Worm (Caenorhabditis elegans): ENCODE data around the gene ZC116.5.
A peak's percentile ranks its signal among the peaks of the same experiment; 100 is the strongest.

ZC116.5 gene

ce11 chrV:12634746-12635145, 26.0 kb upstream of the ZC116.5 start:
- TF ChIP-seq nhr-237 (tag; optimal IDR thresholded peaks at IDR 0.05) (no peak), drap-1 (GFP tag; optimal IDR thresholded peaks at IDR 0.05) (no peak), M03D4.4 (tag; optimal IDR thresholded peaks at IDR 0.05) (no peak), ces-1 (GFP tag; optimal IDR thresholded peaks at IDR 0.05) (no peak), elt-1 (tag; optimal IDR thresholded peaks at IDR 0.05; ENCODE audit: borderline replicate concordance, insufficient read depth) (no peak)

ce11 chrV:12634050-12634449, 25.3 kb upstream of the ZC116.5 start:
- TF ChIP-seq pha-4 (tag; optimal IDR thresholded peaks at IDR 0.05) (no peak), unc-120 (tag; optimal IDR thresholded peaks at IDR 0.05; ENCODE audit: poor library complexity, severe bottlenecking) (no peak), ceh-83 (GFP tag; optimal IDR thresholded peaks at IDR 0.05) (no peak), ham-2 (GFP tag; optimal IDR thresholded peaks at IDR 0.05) (no peak), unc-62 (GFP tag; optimal IDR thresholded peaks at IDR 0.05) (no peak), ces-1 (GFP tag; optimal IDR thresholded peaks at IDR 0.05) (no peak), ceh-39 (tag; optimal IDR thresholded peaks at IDR 0.05) (no peak), drap-1 (GFP tag; optimal IDR thresholded peaks at IDR 0.05) (no peak), lsy-2 (tag; optimal IDR thresholded peaks at IDR 0.05) (no peak)

- TF ChIP-seq flh-1 (GFP tag; optimal IDR thresholded peaks at IDR 0.05) = peak; percentile 19
- TF ChIP-seq nhr-237 (tag; optimal IDR thresholded peaks at IDR 0.05) = no peak
- TF ChIP-seq bed-3 (GFP tag; optimal IDR thresholded peaks at IDR 0.05) = no peak
Measured at ce11 chrV:12633046-12633445, 24.3 kb upstream of the ZC116.5 start.

- TF ChIP-seq zip-8 (tag; optimal IDR thresholded peaks at IDR 0.05) = no peak
- no peak for TF ChIP-seq M03D4.4 (tag; optimal IDR thresholded peaks at IDR 0.05)
- TF ChIP-seq nhr-237 (tag; optimal IDR thresholded peaks at IDR 0.05) = no peak
- no peak for TF ChIP-seq drap-1 (GFP tag; optimal IDR thresholded peaks at IDR 0.05)
- no peak for TF ChIP-seq snpc-4 (tag; optimal IDR thresholded peaks at IDR 0.05)
- TF ChIP-seq lin-32 (GFP tag; optimal IDR thresholded peaks at IDR 0.05) = no peak
- TF ChIP-seq mep-1 (tag; optimal IDR thresholded peaks at IDR 0.05) = no peak
- TF ChIP-seq nhr-12 (tag; optimal IDR thresholded peaks at IDR 0.05) = no peak
- no peak for TF ChIP-seq sem-2 (GFP tag; optimal IDR thresholded peaks at IDR 0.05)
- TF ChIP-seq unc-39 (tag; optimal IDR thresholded peaks at IDR 0.05) = no peak
Measured at ce11 chrV:12632048-12632447, 23.3 kb upstream of the ZC116.5 start, which contains the start of gene srx-113. TSS of gene srx-113 (minus strand) at chrV:12632148.

- TF ChIP-seq drap-1 (GFP tag; optimal IDR thresholded peaks at IDR 0.05) (no peak), tbx-8 (GFP tag; optimal IDR thresholded peaks at IDR 0.05) (no peak), snpc-4 (tag; optimal IDR thresholded peaks at IDR 0.05) (no peak), blmp-1 (tag; optimal IDR thresholded peaks at IDR 0.05) (no peak), hlh-1 (tag; optimal IDR thresholded peaks at IDR 0.05) (no peak)
Measured at ce11 chrV:12629743-12630142, 21.0 kb upstream of the ZC116.5 start, which contains the start of gene F56H9.6. TSS of gene F56H9.6 (minus strand) at chrV:12629843.

ce11 chrV:12624371-12624770, 15.6 kb upstream of the ZC116.5 start, which contains the start of gene F56H9.9:
TSS of gene F56H9.9 (minus strand) at chrV:12624471.
- TF ChIP-seq drap-1 (GFP tag; optimal IDR thresholded peaks at IDR 0.05) (no peak), zip-8 (tag; optimal IDR thresholded peaks at IDR 0.05) (no peak), elt-3 (tag; optimal IDR thresholded peaks at IDR 0.05) (no peak), bed-3 (GFP tag; optimal IDR thresholded peaks at IDR 0.05) (no peak), mep-1 (tag; optimal IDR thresholded peaks at IDR 0.05) (no peak), unc-39 (tag; optimal IDR thresholded peaks at IDR 0.05) (no peak), sptf-1 (tag; optimal IDR thresholded peaks at IDR 0.05) (no peak), ces-1 (GFP tag; optimal IDR thresholded peaks at IDR 0.05) (no peak), unc-62 (GFP tag; optimal IDR thresholded peaks at IDR 0.05) (no peak), lsy-2 (tag; optimal IDR thresholded peaks at IDR 0.05) (no peak), nhr-12 (tag; optimal IDR thresholded peaks at IDR 0.05) (no peak), ceh-43 (GFP tag; optimal IDR thresholded peaks at IDR 0.05) (no peak), mab-5 (tag; optimal IDR thresholded peaks at IDR 0.05) (no peak), ztf-11 (tag; optimal IDR thresholded peaks at IDR 0.05) (no peak)
